Fruit fly (Drosophila melanogaster): ENCODE results near the gene CG17249.

DNA sequence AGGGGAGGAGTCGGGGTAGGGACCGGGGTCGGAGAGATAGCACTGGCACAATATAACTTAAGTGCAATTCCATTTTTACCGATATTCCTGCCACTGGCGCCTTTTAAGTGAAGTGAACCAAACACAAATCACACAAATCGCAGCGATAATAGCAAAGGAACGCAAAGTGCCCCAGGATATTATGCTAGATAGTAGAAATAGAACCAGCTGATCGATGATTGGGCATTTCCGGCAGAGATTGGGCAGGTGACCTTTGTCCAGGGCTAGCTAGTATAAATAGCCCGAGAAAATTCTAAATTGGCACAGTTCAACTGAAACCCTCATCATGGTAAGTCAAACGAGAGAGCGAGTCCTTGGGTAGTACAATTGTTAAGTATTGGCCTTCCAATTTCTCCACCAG lies 47.1 kb upstream of the CG17249 start, which contains the start of gene CG12011:
- no peak for TF ChIP-seq CG17806 (tag; optimal IDR thresholded peaks at IDR 0.05)
- no peak for TF ChIP-seq CG13204 (GFP tag; optimal IDR thresholded peaks at IDR 0.05)
- no peak for TF ChIP-seq CG14655 (GFP tag; optimal IDR thresholded peaks at IDR 0.05)
- TF ChIP-seq CG4496 (GFP tag; IDR thresholded peaks at IDR 0.05): no peak
